Fruit fly (Drosophila melanogaster): ENCODE data around the gene CG11317.
A peak's percentile ranks its signal among the peaks of the same experiment; 100 is the strongest.

The CG11317 gene

DNA sequence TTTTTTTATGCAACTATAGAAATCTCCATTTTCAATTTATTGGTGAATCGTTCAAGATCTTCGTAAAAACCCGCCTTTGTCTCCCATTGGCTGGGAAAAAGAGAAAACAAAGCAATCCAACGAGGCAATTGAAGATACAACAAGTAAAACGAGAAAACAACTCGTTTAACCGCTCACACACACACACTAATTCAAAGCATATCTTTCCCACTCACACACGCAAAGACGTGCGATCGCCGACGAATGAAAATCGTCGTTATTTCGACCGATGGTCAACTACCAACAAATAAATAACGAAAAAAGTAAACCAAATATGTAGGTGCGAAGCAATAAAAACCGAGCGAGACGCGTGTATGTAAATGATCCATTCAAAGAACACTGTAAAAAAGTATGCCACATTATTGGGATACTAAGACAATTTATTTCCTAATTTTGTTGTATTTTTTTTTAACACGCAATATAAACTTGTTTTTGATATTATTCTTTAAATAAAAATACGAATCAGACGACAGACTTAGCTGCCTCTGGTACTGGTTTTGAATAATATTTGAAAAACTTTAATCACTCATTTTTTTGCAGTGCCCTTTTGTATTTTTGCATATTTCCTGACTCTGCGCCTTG lies 34.7 kb downstream of the CG11317 start (continued):
- no peak for TF ChIP-seq croc (GFP tag; conservative IDR thresholded peaks at IDR 0.05)
- TF ChIP-seq emc (GFP tag; optimal IDR thresholded peaks at IDR 0.05) = no peak
- TF ChIP-seq Awh (GFP tag; IDR thresholded peaks at IDR 0.05) = no peak
- TF ChIP-seq zf30C (GFP tag; optimal IDR thresholded peaks at IDR 0.05) = peak; percentile 72
- TF ChIP-seq Dip2 (GFP tag; IDR thresholded peaks at IDR 0.05) = no peak
- no peak for TF ChIP-seq CG8290 (GFP tag; optimal IDR thresholded peaks at IDR 0.05)
- no peak for TF ChIP-seq CG8290 (tag; optimal IDR thresholded peaks at IDR 0.05)
- no peak for TF ChIP-seq CG17612 (GFP tag; IDR thresholded peaks at IDR 0.05)
- peak; percentile 16 for TF ChIP-seq abd-A (tag; optimal IDR thresholded peaks at IDR 0.05)
- no peak for TF ChIP-seq CG15514 (GFP tag; optimal IDR thresholded peaks at IDR 0.05)
- TF ChIP-seq bab2 (GFP tag; optimal IDR thresholded peaks at IDR 0.05) = no peak
- TF ChIP-seq Drgx (GFP tag; IDR thresholded peaks at IDR 0.05) = peak; percentile 81
- TF ChIP-seq CG13894 (tag; optimal IDR thresholded peaks at IDR 0.05) = no peak
- no peak for TF ChIP-seq CG10366 (GFP tag; IDR thresholded peaks at IDR 0.05)
- TF ChIP-seq CG15073 (GFP tag; optimal IDR thresholded peaks at IDR 0.05) = no peak
- no peak for TF ChIP-seq chn (GFP tag; optimal IDR thresholded peaks at IDR 0.05)
- TF ChIP-seq CG7987 (GFP tag; optimal IDR thresholded peaks at IDR 0.05) = no peak
- TF ChIP-seq chinmo (GFP tag; IDR thresholded peaks at IDR 0.05; ENCODE audit: partially characterized antibody) = 0 out of 4 replicates have a peak, but pooled peaks have one; percentile 39
- TF ChIP-seq CG7928 (GFP tag; optimal IDR thresholded peaks at IDR 0.05) = no peak
- no peak for TF ChIP-seq ab (GFP tag; optimal IDR thresholded peaks at IDR 0.05)
- no peak for TF ChIP-seq pan (optimal IDR thresholded peaks at IDR 0.05)
- no peak for TF ChIP-seq pan (GFP tag; optimal IDR thresholded peaks at IDR 0.05 in 1 of 2, IDR thresholded peaks at IDR 0.05 in 1 of 2)
- TF ChIP-seq ara (GFP tag; IDR thresholded peaks at IDR 0.05) = no peak
- no peak for TF ChIP-seq cas (GFP tag; IDR thresholded peaks at IDR 0.05)
- TF ChIP-seq Eip74EF (GFP tag; optimal IDR thresholded peaks at IDR 0.05) = no peak
- no peak for TF ChIP-seq tup (GFP tag; optimal IDR thresholded peaks at IDR 0.05)
- TF ChIP-seq Gsc (GFP tag; IDR thresholded peaks at IDR 0.05) = no peak
- no peak for TF ChIP-seq peb (GFP tag; IDR thresholded peaks at IDR 0.05)
- no peak for TF ChIP-seq yki (optimal IDR thresholded peaks at IDR 0.05)
- TF ChIP-seq CrebB (tag; optimal IDR thresholded peaks at IDR 0.05) = no peak
- no peak for TF ChIP-seq CG2678 (tag; optimal IDR thresholded peaks at IDR 0.05)
- TF ChIP-seq vnd (GFP tag; IDR thresholded peaks at IDR 0.05; ENCODE audit: partially characterized antibody) = no peak
- no peak for TF ChIP-seq vfl (GFP tag; optimal IDR thresholded peaks at IDR 0.05)
- no peak for TF ChIP-seq pnt (GFP tag; optimal IDR thresholded peaks at IDR 0.05)
- no peak for TF ChIP-seq Rx (GFP tag; IDR thresholded peaks at IDR 0.05)
- TF ChIP-seq Hr39 (optimal IDR thresholded peaks at IDR 0.05) = no peak
- TF ChIP-seq ato (GFP tag; IDR thresholded peaks at IDR 0.05; ENCODE audit: partially characterized antibody) = no peak
- no peak for TF ChIP-seq CG11247 (GFP tag; IDR thresholded peaks at IDR 0.05)
- TF ChIP-seq psq (GFP tag; optimal IDR thresholded peaks at IDR 0.05) = no peak
- TF ChIP-seq CG3281 (GFP tag; optimal IDR thresholded peaks at IDR 0.05) = no peak
- TF ChIP-seq HmgZ (tag; optimal IDR thresholded peaks at IDR 0.05) = no peak
- no peak for TF ChIP-seq Sin3A (optimal IDR thresholded peaks at IDR 0.05)
- no peak for TF ChIP-seq insv (GFP tag; optimal IDR thresholded peaks at IDR 0.05)
- no peak for TF ChIP-seq CG2199 (GFP tag; IDR thresholded peaks at IDR 0.05)
- TF ChIP-seq CG18262 (tag; optimal IDR thresholded peaks at IDR 0.05) = peak; percentile 4
- TF ChIP-seq disco-r (GFP tag; optimal IDR thresholded peaks at IDR 0.05) = no peak
- no peak for TF ChIP-seq CG7357 (GFP tag; IDR thresholded peaks at IDR 0.05)
- no peak for TF ChIP-seq Mes4 (GFP tag; optimal IDR thresholded peaks at IDR 0.05)
- no peak for TF ChIP-seq gce (GFP tag; IDR thresholded peaks at IDR 0.05)
- no peak for TF ChIP-seq ttk (GFP tag; IDR thresholded peaks at IDR 0.05)
- no peak for TF ChIP-seq CG10565 (GFP tag; optimal IDR thresholded peaks at IDR 0.05)
- TF ChIP-seq CG9797 (GFP tag; optimal IDR thresholded peaks at IDR 0.05) = no peak
- no peak for TF ChIP-seq en (GFP tag; optimal IDR thresholded peaks at IDR 0.05)
